Fruit fly (Drosophila melanogaster) whole organism, embryonic: Measurements from ENCODE around the gene Nepl3.

Experiments used
- Ada2b ChIP-seq: fragments of 200-800 bp; sonication (Bioruptor generic); IDR thresholded peaks from 2 replicates; pipeline ENCODE4 v1.3.6; 2022; ENCODE audit warnings: missing biosample characterization, missing genetic modification characterization
- Adf1 ChIP-seq: fragments of 200-800 bp; sonication (Bioruptor generic); IDR thresholded peaks from 2 replicates; pipeline ENCODE4 v1.3.6; 2022; ENCODE audit warnings: missing biosample characterization, missing genetic modification characterization
- Atf6 ChIP-seq: fragments of 200-800 bp; sonication (Bioruptor generic); IDR thresholded peaks from 2 replicates; pipeline ENCODE4 v1.3.6; 2022; ENCODE audit warnings: missing biosample characterization, missing genetic modification characterization
- B-H2 ChIP-seq: fragments of 200-800 bp; sonication (Bioruptor generic); optimal IDR thresholded peaks from 2 replicates; lab custom pipeline; 2018; ENCODE audit warnings: missing biosample characterization, mild to moderate bottlenecking, missing genetic modification characterization
- CG10147 ChIP-seq: fragments of 200-800 bp; sonication (Bioruptor generic); optimal IDR thresholded peaks from 2 replicates; lab custom pipeline; 2019; ENCODE audit warnings: missing biosample characterization, mild to moderate bottlenecking, missing genetic modification characterization, moderate library complexity
- CG12155 ChIP-seq: fragments of 200-800 bp; sonication (Bioruptor generic); optimal IDR thresholded peaks from 3 replicates; lab custom pipeline; 2016; ENCODE audit warnings: missing biosample characterization, missing genetic modification characterization
- CG13424 ChIP-seq: fragments of 200-800 bp; sonication (Bioruptor generic); optimal IDR thresholded peaks from 2 replicates; lab custom pipeline; 2019; ENCODE audit warnings: missing biosample characterization, mild to moderate bottlenecking, missing genetic modification characterization, moderate library complexity
- CG14014 ChIP-seq: fragments of 200-800 bp; sonication (Bioruptor generic); IDR thresholded peaks from 2 replicates; pipeline ENCODE4 v1.3.6; 2022; ENCODE audit warnings: missing biosample characterization, missing genetic modification characterization
- CG14860 ChIP-seq: fragments of 200-800 bp; sonication (Bioruptor generic); IDR thresholded peaks from 3 replicates; pipeline ENCODE4 v1.3.6; 2022; ENCODE audit warnings: missing biosample characterization, missing genetic modification characterization; ENCODE audit not compliant: partially characterized antibody
- CG1603 ChIP-seq: fragments of 200-800 bp; sonication (Bioruptor generic); optimal IDR thresholded peaks from 2 replicates; lab custom pipeline; 2019; ENCODE audit warnings: missing biosample characterization, mild to moderate bottlenecking, missing genetic modification characterization, moderate library complexity
- CG17912 ChIP-seq: fragments of 200-800 bp; sonication (Bioruptor generic); optimal IDR thresholded peaks from 2 replicates; lab custom pipeline; 2018; ENCODE audit warnings: missing biosample characterization, mild to moderate bottlenecking, missing genetic modification characterization
- CG2120 ChIP-seq: fragments of 200-800 bp; sonication (Bioruptor generic); optimal IDR thresholded peaks from 3 replicates; lab custom pipeline; 2016; ENCODE audit warnings: missing biosample characterization, missing genetic modification characterization
- CG32767 ChIP-seq: fragments of 200-800 bp; sonication (Bioruptor generic); IDR thresholded peaks from 2 replicates; pipeline ENCODE4 v1.3.6; 2022; ENCODE audit warnings: missing biosample characterization, missing genetic modification characterization
- CG33213 ChIP-seq: fragments of 200-800 bp; sonication (Bioruptor generic); optimal IDR thresholded peaks from 3 replicates; lab custom pipeline; 2016; ENCODE audit warnings: missing biosample characterization, missing genetic modification characterization
- CG34224 ChIP-seq: fragments of 200-800 bp; sonication (Bioruptor generic); IDR thresholded peaks from 3 replicates; pipeline ENCODE4 v1.3.6; 2022; ENCODE audit warnings: missing biosample characterization, missing genetic modification characterization; ENCODE audit not compliant: partially characterized antibody
- CG4617 ChIP-seq: fragments of 200-800 bp; sonication (Bioruptor generic); optimal IDR thresholded peaks from 3 replicates; lab custom pipeline; 2016; ENCODE audit warnings: missing biosample characterization, missing genetic modification characterization, borderline replicate concordance
- CG4730 ChIP-seq: fragments of 200-800 bp; sonication (Bioruptor generic); IDR thresholded peaks from 2 replicates; pipeline ENCODE4 v1.3.6; 2022; ENCODE audit warnings: missing biosample characterization, missing genetic modification characterization
- CG6272 ChIP-seq: fragments of 200-800 bp; sonication (Bioruptor generic); IDR thresholded peaks from 2 replicates; pipeline ENCODE4 v1.3.6; 2022; ENCODE audit warnings: missing biosample characterization, missing genetic modification characterization
- CG7745 ChIP-seq: fragments of 200-800 bp; sonication (Bioruptor generic); optimal IDR thresholded peaks from 2 replicates; lab custom pipeline; 2018; ENCODE audit warnings: missing biosample characterization, mild to moderate bottlenecking, missing genetic modification characterization, moderate library complexity
- CG9215 ChIP-seq: fragments of 200-800 bp; sonication (Bioruptor generic); IDR thresholded peaks from 2 replicates; pipeline ENCODE4 v1.3.6; 2022; ENCODE audit warnings: missing biosample characterization, missing genetic modification characterization
- CG9817 ChIP-seq: fragments of 200-800 bp; sonication (Bioruptor generic); optimal IDR thresholded peaks from 2 replicates; lab custom pipeline; 2018; ENCODE audit warnings: missing biosample characterization, mild to moderate bottlenecking, missing genetic modification characterization, moderate library complexity
- CkIIα-i1 ChIP-seq: fragments of 200-800 bp; sonication (Bioruptor generic); IDR thresholded peaks from 2 replicates; pipeline ENCODE4 v1.3.6; 2022; ENCODE audit warnings: missing biosample characterization, missing genetic modification characterization
- Dbx ChIP-seq: fragments of 200-800 bp; sonication (Bioruptor generic); IDR thresholded peaks from 3 replicates; pipeline ENCODE4 v1.3.6; 2022; ENCODE audit warnings: missing biosample characterization, missing genetic modification characterization
- Deaf1 ChIP-seq: fragments of 200-800 bp; optimal IDR thresholded peaks from 3 replicates; lab custom pipeline; 2019; ENCODE audit warnings: missing biosample characterization, mild to moderate bottlenecking, missing genetic modification characterization, moderate library complexity
- Jarid2 ChIP-seq: fragments of 200-800 bp; sonication (Bioruptor generic); optimal IDR thresholded peaks from 3 replicates; lab custom pipeline; 2017; ENCODE audit warnings: mild to moderate bottlenecking, missing biosample characterization, missing genetic modification reagents, missing genetic modification characterization
- Lhr ChIP-seq: fragments of 200-800 bp; sonication (Bioruptor generic); optimal IDR thresholded peaks from 3 replicates; lab custom pipeline; 2017; ENCODE audit warnings: mild to moderate bottlenecking, missing biosample characterization, missing genetic modification reagents, missing genetic modification characterization
- Nf-YC ChIP-seq: fragments of 200-800 bp; optimal IDR thresholded peaks from 3 replicates; lab custom pipeline; 2019; ENCODE audit warnings: missing biosample characterization, mild to moderate bottlenecking, missing genetic modification characterization, moderate library complexity
- Oaz ChIP-seq: fragments of 200-800 bp; sonication (Bioruptor generic); IDR thresholded peaks from 2 replicates; pipeline ENCODE4 v1.3.6; 2022; ENCODE audit warnings: missing biosample characterization, missing genetic modification characterization
- PHDP ChIP-seq: fragments of 200-800 bp; sonication (Bioruptor generic); optimal IDR thresholded peaks from 3 replicates; lab custom pipeline; 2018; ENCODE audit warnings: missing biosample characterization, mild to moderate bottlenecking, missing genetic modification characterization, moderate library complexity
- Sin3A ChIP-seq: fragments of >200 bp; optimal IDR thresholded peaks from 2 replicates; lab custom pipeline; 2018
- Six4 ChIP-seq: fragments of 200-800 bp; sonication (Bioruptor generic); optimal IDR thresholded peaks from 2 replicates; lab custom pipeline; 2016; ENCODE audit warnings: missing biosample characterization, missing genetic modification characterization
- Sry-δ ChIP-seq: fragments of 200-800 bp; sonication (Bioruptor generic); optimal IDR thresholded peaks from 2 replicates; lab custom pipeline; 2016; ENCODE audit warnings: missing biosample characterization, missing genetic modification characterization
- YL-1 ChIP-seq: fragments of 200-800 bp; sonication (Bioruptor generic); optimal IDR thresholded peaks from 3 replicates; lab custom pipeline; 2017; ENCODE audit warnings: missing biosample characterization, mild to moderate bottlenecking, missing genetic modification characterization
- ara ChIP-seq: fragments of 200-800 bp; sonication (Bioruptor generic); IDR thresholded peaks from 2 replicates; pipeline ENCODE4 v1.3.6; 2022; ENCODE audit warnings: missing biosample characterization, missing genetic modification characterization
- br ChIP-seq: fragments of >200 bp; optimal IDR thresholded peaks from 2 replicates; lab custom pipeline; 2017
- dmrt11E ChIP-seq: fragments of 200-800 bp; sonication (Bioruptor generic); optimal IDR thresholded peaks from 3 replicates; lab custom pipeline; 2018; ENCODE audit warnings: missing biosample characterization, mild to moderate bottlenecking, missing genetic modification characterization, moderate library complexity
- dysf ChIP-seq: fragments of 200-800 bp; sonication (Bioruptor generic); IDR thresholded peaks from 3 replicates; pipeline ENCODE4 v1.3.6; 2022; ENCODE audit warnings: missing biosample characterization, missing genetic modification characterization
- en ChIP-seq: fragments of 200-800 bp; sonication (Bioruptor generic); optimal IDR thresholded peaks from 2 replicates; lab custom pipeline; 2016; ENCODE audit warnings: missing biosample characterization, missing genetic modification characterization
- gem ChIP-seq: fragments of 200-800 bp; sonication (Bioruptor generic); optimal IDR thresholded peaks from 2 replicates; lab custom pipeline; 2019; ENCODE audit warnings: missing biosample characterization, mild to moderate bottlenecking, missing genetic modification characterization, moderate library complexity
- gsb-n ChIP-seq: fragments of 200-800 bp; sonication (Bioruptor generic); optimal IDR thresholded peaks from 3 replicates; lab custom pipeline; 2018; ENCODE audit warnings: missing biosample characterization, mild to moderate bottlenecking, missing genetic modification characterization
- hth ChIP-seq: fragments of >200 bp; optimal IDR thresholded peaks from 2 replicates; lab custom pipeline; 2017; ENCODE audit warnings: inconsistent platforms
- lilli ChIP-seq: fragments of 200-800 bp; sonication (Bioruptor generic); optimal IDR thresholded peaks from 3 replicates; lab custom pipeline; 2016; ENCODE audit warnings: missing biosample characterization, missing genetic modification characterization
- lov ChIP-seq, 2 experiments: fragments of 200-800 bp in 1 of 2; fragments of >200 bp in 1 of 2; sonication (Bioruptor generic) in 1 of 2; IDR thresholded peaks in 1 of 2; optimal IDR thresholded peaks in 1 of 2; 2 replicates in 1 of 2; 3 replicates in 1 of 2; pipeline versions ENCODE4 v1.3.6 to Lab custom; 2017 to 2022; ENCODE audit warnings: missing biosample characterization in 1 of 2, missing genetic modification characterization in 1 of 2
- mirr ChIP-seq: fragments of 200-800 bp; sonication (Bioruptor generic); optimal IDR thresholded peaks from 3 replicates; lab custom pipeline; 2018; ENCODE audit warnings: missing biosample characterization, mild to moderate bottlenecking, missing genetic modification characterization
- sc ChIP-seq, 3 experiments: fragments of >200 bp in 2 of 3; fragments of 200-800 bp in 1 of 3; sonication (Bioruptor generic) in 1 of 3; optimal IDR thresholded peaks; 2 replicates in 2 of 3; 3 replicates in 1 of 3; lab custom pipeline; 2017; ENCODE audit warnings: mild to moderate bottlenecking in 1 of 3, missing biosample characterization in 1 of 3, missing genetic modification characterization in 1 of 3, missing genetic modification reagents in 1 of 3
- slou ChIP-seq: fragments of 200-800 bp; sonication (Bioruptor generic); optimal IDR thresholded peaks from 3 replicates; lab custom pipeline; 2016; ENCODE audit warnings: missing biosample characterization, missing genetic modification characterization
- sna ChIP-seq: fragments of 200-800 bp; sonication (Bioruptor generic); IDR thresholded peaks from 2 replicates; pipeline ENCODE4 v1.3.6; 2022; ENCODE audit warnings: missing biosample characterization, missing genetic modification characterization; ENCODE audit not compliant: partially characterized antibody
- so ChIP-seq: fragments of 200-800 bp; sonication (Bioruptor generic); IDR thresholded peaks from 3 replicates; pipeline ENCODE4 v1.3.6; 2022; ENCODE audit warnings: missing biosample characterization, missing genetic modification characterization
- tup ChIP-seq: fragments of 200-800 bp; sonication (Bioruptor generic); optimal IDR thresholded peaks from 2 replicates; lab custom pipeline; 2016; ENCODE audit warnings: missing biosample characterization, mild to moderate bottlenecking, missing genetic modification characterization, moderate library complexity
- zen ChIP-seq: fragments of 200-800 bp; sonication (Bioruptor generic); optimal IDR thresholded peaks from 3 replicates; lab custom pipeline; 2018; ENCODE audit warnings: missing biosample characterization, mild to moderate bottlenecking, missing genetic modification characterization, moderate library complexity

Nepl3 gene

dm6 chr2L:5060952-5061478 is 3.0 kb upstream of the Nepl3 start (continued):
- peak; percentile 56 for TF ChIP-seq tup
- peak; percentile 54 for TF ChIP-seq CG1603
- TF ChIP-seq br (lab: Kevin White, UChicago) = no peak
- TF ChIP-seq CG10147 = peak; percentile 15
- peak; percentile 28 for TF ChIP-seq Nf-YC (tag; lab: Kevin White, UChicago)
- TF ChIP-seq CG14014 = peak; percentile 87
- TF ChIP-seq Dbx (GFP tag; lab: Robert Waterston, UW) = peak; percentile 72
- TF ChIP-seq Sin3A (lab: Kevin White, UChicago) = no peak
- TF ChIP-seq CG7745 (tag; lab: Kevin White, UChicago) = no peak
- no peak for TF ChIP-seq Lhr (GFP tag; lab: Kevin White, UChicago)
- no peak for TF ChIP-seq dmrt11E (tag; lab: Kevin White, UChicago)
- peak; percentile 80 for TF ChIP-seq Atf6
- peak; percentile 69 for TF ChIP-seq en (GFP tag; lab: Kevin White, UChicago)
- TF ChIP-seq lov (optimal IDR thresholded peaks at IDR 0.05; lab: Kevin White, UChicago) = no peak
- 0 out of 3 replicates have a peak, but pooled peaks have one; percentile 20 for TF ChIP-seq lov (GFP tag; IDR thresholded peaks at IDR 0.05; lab: Robert Waterston, UW)
- peak; percentile 88 for TF ChIP-seq CG2120
- no peak for TF ChIP-seq YL-1 (GFP tag; lab: Kevin White, UChicago)
- TF ChIP-seq gem = peak; percentile 79
- TF ChIP-seq slou (GFP tag; lab: Kevin White, UChicago) = peak; percentile 43
- TF ChIP-seq Jarid2 (GFP tag; lab: Kevin White, UChicago) = peak; percentile 12
- no peak for TF ChIP-seq CG4617 (GFP tag; lab: Kevin White, UChicago)
- peak; percentile 46; the same call in 1 of the 2 replicates for TF ChIP-seq CG4730
- TF ChIP-seq CG33213 (GFP tag; lab: Kevin White, UChicago) = peak; percentile 28
- TF ChIP-seq CG9817 (tag; lab: Kevin White, UChicago) = peak; percentile 48
- TF ChIP-seq Adf1 = no peak
- no peak for TF ChIP-seq sc (optimal IDR thresholded peaks at IDR 0.05; lab: Kevin White, UChicago)
- no peak for TF ChIP-seq sc (GFP tag; optimal IDR thresholded peaks at IDR 0.05; lab: Kevin White, UChicago)
- TF ChIP-seq Six4 = peak; percentile 38
- TF ChIP-seq hth (lab: Kevin White, UChicago) = no peak
- TF ChIP-seq Oaz (GFP tag; lab: Robert Waterston, UW) = peak; percentile 51; the same call in 1 of the 2 replicates
- peak; percentile 46 for TF ChIP-seq B-H2 (GFP tag; lab: Kevin White, UChicago)
- no peak for TF ChIP-seq zen
- TF ChIP-seq Sry-δ (GFP tag; lab: Kevin White, UChicago) = peak; percentile 27
- no peak for TF ChIP-seq CG34224 (GFP tag; lab: Robert Waterston, UW)
- no peak for TF ChIP-seq CG32767 (GFP tag; lab: Robert Waterston, UW)
- TF ChIP-seq lilli (GFP tag; lab: Kevin White, UChicago) = peak; percentile 88
- TF ChIP-seq sna (GFP tag; lab: Robert Waterston, UW) = no peak
- peak; percentile 66 for TF ChIP-seq Ada2b (GFP tag; lab: Robert Waterston, UW)
- peak; percentile 32 for TF ChIP-seq gsb-n (tag; lab: Kevin White, UChicago)
- peak; percentile 56 for TF ChIP-seq CG13424 (tag; lab: Kevin White, UChicago)
- peak; percentile 73 for TF ChIP-seq PHDP (tag; lab: Kevin White, UChicago)
- peak; percentile 69 for TF ChIP-seq mirr (GFP tag; lab: Kevin White, UChicago)
- TF ChIP-seq CG17912 (GFP tag; lab: Kevin White, UChicago) = no peak
- TF ChIP-seq dysf = peak; percentile 79
- no peak for TF ChIP-seq CG14860 (GFP tag; lab: Robert Waterston, UW)
- no peak for TF ChIP-seq CG6272
- peak; percentile 40; the same call in 1 of the 2 replicates for TF ChIP-seq ara (GFP tag; lab: Robert Waterston, UW)
- TF ChIP-seq so (GFP tag; lab: Robert Waterston, UW) = peak; percentile 91
- no peak for TF ChIP-seq CG9215
- peak; percentile 13 for TF ChIP-seq Deaf1
- peak; percentile 42 for TF ChIP-seq CG12155 (GFP tag; lab: Kevin White, UChicago)
- TF ChIP-seq CkIIα-i1 (GFP tag; lab: Robert Waterston, UW) = no peak
